Fruit fly (Drosophila melanogaster): ENCODE data around the gene CCHa1.
A peak's percentile ranks its signal among the peaks of the same experiment; 100 is the strongest.

CCHa1 gene

dm6 chr3R:14051391-14051852 lies 45.2 kb downstream of the CCHa1 start:
- no peak for TF ChIP-seq Myc (optimal IDR thresholded peaks at IDR 0.05)
- TF ChIP-seq h (GFP tag; optimal IDR thresholded peaks at IDR 0.05): peak; percentile 1
- TF ChIP-seq Mio (GFP tag; optimal IDR thresholded peaks at IDR 0.05): no peak
- no peak for TF ChIP-seq Rel (GFP tag; optimal IDR thresholded peaks at IDR 0.05)
- TF ChIP-seq Rel (tag; optimal IDR thresholded peaks at IDR 0.05): peak; percentile 11
- no peak for TF ChIP-seq brk (GFP tag; optimal IDR thresholded peaks at IDR 0.05)
- TF ChIP-seq GATAd (GFP tag; optimal IDR thresholded peaks at IDR 0.05): no peak
- peak; percentile 54 for TF ChIP-seq N (GFP tag; optimal IDR thresholded peaks at IDR 0.05)

DNA sequence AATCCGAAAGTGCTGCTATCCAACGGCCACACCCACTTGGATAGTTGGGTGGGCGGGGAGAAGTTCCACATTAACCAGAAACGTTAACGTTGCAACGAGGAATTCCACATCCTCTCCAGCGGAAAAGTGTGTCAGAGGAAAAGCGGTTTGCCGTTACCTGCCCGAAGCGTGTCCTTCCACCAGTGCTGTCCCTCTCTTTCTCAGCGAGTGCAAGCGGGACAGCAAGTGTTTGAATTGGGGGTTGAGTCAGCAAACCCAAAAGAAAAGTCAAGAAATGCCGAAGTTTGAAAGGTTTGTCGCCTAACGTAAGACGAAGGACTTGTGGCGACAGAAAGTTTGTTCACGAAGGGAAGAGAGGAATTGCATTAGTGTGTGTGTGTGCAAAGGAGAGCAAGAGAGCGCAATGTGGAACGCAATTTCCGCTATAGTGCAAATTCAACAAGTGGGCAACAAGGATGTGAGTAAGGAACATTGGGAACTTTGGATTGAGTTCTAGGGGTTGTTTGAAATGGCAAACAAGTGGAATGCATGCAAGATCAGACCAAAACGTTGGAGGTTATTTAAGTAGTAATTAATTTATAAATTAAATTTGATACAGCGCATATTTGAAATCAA lies 46.0 kb downstream of the CCHa1 start:
- TF ChIP-seq Myc (optimal IDR thresholded peaks at IDR 0.05): no peak
- TF ChIP-seq sage (GFP tag; optimal IDR thresholded peaks at IDR 0.05): no peak
- TF ChIP-seq rgr (GFP tag; optimal IDR thresholded peaks at IDR 0.05): no peak
- no peak for TF ChIP-seq br (GFP tag; optimal IDR thresholded peaks at IDR 0.05)
- no peak for TF ChIP-seq CG32264 (GFP tag; optimal IDR thresholded peaks at IDR 0.05)
- no peak for TF ChIP-seq Hr78 (GFP tag; optimal IDR thresholded peaks at IDR 0.05)
- no peak for TF ChIP-seq ey (GFP tag; optimal IDR thresholded peaks at IDR 0.05)
- no peak for TF ChIP-seq tai (GFP tag; optimal IDR thresholded peaks at IDR 0.05)
- TF ChIP-seq CG9705 (GFP tag; optimal IDR thresholded peaks at IDR 0.05): no peak
- no peak for TF ChIP-seq Abd-B (GFP tag; optimal IDR thresholded peaks at IDR 0.05)
- TF ChIP-seq usp (GFP tag; optimal IDR thresholded peaks at IDR 0.05): no peak
- TF ChIP-seq GATAd (GFP tag; optimal IDR thresholded peaks at IDR 0.05): no peak
- no peak for TF ChIP-seq sv (GFP tag; optimal IDR thresholded peaks at IDR 0.05)
- no peak for TF ChIP-seq Mio (GFP tag; optimal IDR thresholded peaks at IDR 0.05)
- TF ChIP-seq Sp1 (GFP tag; optimal IDR thresholded peaks at IDR 0.05): no peak
- TF ChIP-seq N (GFP tag; optimal IDR thresholded peaks at IDR 0.05): no peak
- no peak for TF ChIP-seq dsf (GFP tag; optimal IDR thresholded peaks at IDR 0.05; ENCODE audit: borderline replicate concordance)
- TF ChIP-seq woc (GFP tag; optimal IDR thresholded peaks at IDR 0.05): no peak
- TF ChIP-seq Hnf4 (GFP tag; optimal IDR thresholded peaks at IDR 0.05): no peak
- TF ChIP-seq OdsH (GFP tag; optimal IDR thresholded peaks at IDR 0.05): no peak

DNA sequence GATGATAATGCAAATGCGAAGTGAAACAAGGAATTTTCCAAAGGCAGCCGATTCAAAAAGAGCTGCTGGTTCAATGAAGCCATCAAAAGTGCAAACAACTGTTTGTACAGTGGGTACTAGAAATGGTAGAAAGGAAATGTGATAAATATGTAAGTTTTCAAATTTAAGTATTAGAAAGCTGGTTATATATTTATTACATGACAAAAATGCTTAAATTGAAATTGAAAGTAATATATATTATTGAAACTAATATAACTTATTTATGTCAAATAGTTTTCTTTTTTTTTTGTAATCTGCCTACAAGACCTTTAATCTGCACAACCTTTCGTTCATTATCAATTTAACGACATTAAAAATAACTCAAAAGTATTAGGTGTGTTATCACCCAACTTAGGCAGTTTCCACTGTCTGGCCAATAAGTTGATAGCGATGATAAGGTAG lies 47.9 kb downstream of the CCHa1 start:
- TF ChIP-seq fru (GFP tag; optimal IDR thresholded peaks at IDR 0.05) (peak; percentile 66), Hr78 (GFP tag; optimal IDR thresholded peaks at IDR 0.05) (no peak), Dfd (GFP tag; optimal IDR thresholded peaks at IDR 0.05) (peak; percentile 32), Hnf4 (GFP tag; optimal IDR thresholded peaks at IDR 0.05) (peak; percentile 30), psq (GFP tag; optimal IDR thresholded peaks at IDR 0.05) (peak; percentile 77), dl (GFP tag; optimal IDR thresholded peaks at IDR 0.05; ENCODE audit: insufficient read depth in 1 of 2, partially characterized antibody in 2 of 2) (no peak), CG9705 (GFP tag; optimal IDR thresholded peaks at IDR 0.05) (peak; percentile 2), rgr (GFP tag; optimal IDR thresholded peaks at IDR 0.05) (peak; percentile 73), h (GFP tag; optimal IDR thresholded peaks at IDR 0.05) (peak; percentile 69), tai (GFP tag; optimal IDR thresholded peaks at IDR 0.05) (peak; percentile 8), N (GFP tag; optimal IDR thresholded peaks at IDR 0.05) (no peak), Sp1 (GFP tag; optimal IDR thresholded peaks at IDR 0.05) (peak; percentile 86), brk (GFP tag; optimal IDR thresholded peaks at IDR 0.05) (peak; percentile 51), sv (GFP tag; optimal IDR thresholded peaks at IDR 0.05) (no peak), OdsH (GFP tag; optimal IDR thresholded peaks at IDR 0.05) (peak; percentile 81), HLH106 (tag; optimal IDR thresholded peaks at IDR 0.05) (peak; percentile 76), GATAd (GFP tag; optimal IDR thresholded peaks at IDR 0.05) (no peak), woc (GFP tag; optimal IDR thresholded peaks at IDR 0.05) (peak; percentile 19), foxo (GFP tag; optimal IDR thresholded peaks at IDR 0.05) (peak in 1 of 2 experiments; percentile 79), dmrt93B (GFP tag; optimal IDR thresholded peaks at IDR 0.05) (peak; percentile 44), CrebA (GFP tag; optimal IDR thresholded peaks at IDR 0.05; ENCODE audit: borderline replicate concordance) (no peak), jim (GFP tag; optimal IDR thresholded peaks at IDR 0.05) (no peak), ey (GFP tag; optimal IDR thresholded peaks at IDR 0.05) (peak; percentile 45)

DNA sequence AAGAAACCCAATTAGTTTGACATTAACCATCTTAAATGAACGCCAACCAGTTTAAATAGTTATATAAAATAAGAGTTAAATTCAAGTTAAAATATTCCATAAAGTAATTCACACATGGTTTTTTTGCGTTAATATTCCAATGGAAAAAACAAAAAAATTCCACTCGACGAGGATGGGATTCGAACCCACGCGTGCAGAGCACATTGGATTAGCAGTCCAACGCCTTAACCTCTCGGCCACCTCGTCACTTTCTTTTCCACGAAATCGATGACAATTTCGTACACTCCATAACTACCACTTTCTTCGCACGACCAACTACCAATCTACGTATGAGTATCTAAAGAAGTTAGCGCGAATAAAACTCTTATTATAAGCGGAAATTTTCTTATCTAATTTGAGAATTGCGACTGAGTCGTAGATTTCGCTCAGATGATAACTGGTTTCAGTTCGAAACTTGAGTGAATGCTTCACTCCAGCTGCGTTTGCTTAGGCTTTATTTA lies 52.2 kb downstream of the CCHa1 start:
- TF ChIP-seq Vsx2 (GFP tag; optimal IDR thresholded peaks at IDR 0.05; ENCODE audit: partially characterized antibody) (no peak), ey (GFP tag; optimal IDR thresholded peaks at IDR 0.05) (no peak), psq (GFP tag; optimal IDR thresholded peaks at IDR 0.05) (no peak), CG32264 (GFP tag; optimal IDR thresholded peaks at IDR 0.05) (no peak), Myc (optimal IDR thresholded peaks at IDR 0.05) (no peak), jim (GFP tag; optimal IDR thresholded peaks at IDR 0.05) (no peak), fru (GFP tag; optimal IDR thresholded peaks at IDR 0.05) (no peak), Hr78 (GFP tag; optimal IDR thresholded peaks at IDR 0.05) (no peak), dsf (GFP tag; optimal IDR thresholded peaks at IDR 0.05; ENCODE audit: borderline replicate concordance) (no peak), usp (GFP tag; optimal IDR thresholded peaks at IDR 0.05) (no peak), OdsH (GFP tag; optimal IDR thresholded peaks at IDR 0.05) (no peak), N (GFP tag; optimal IDR thresholded peaks at IDR 0.05) (no peak), Mio (GFP tag; optimal IDR thresholded peaks at IDR 0.05) (no peak), CG9705 (GFP tag; optimal IDR thresholded peaks at IDR 0.05) (no peak), Jra (GFP tag; optimal IDR thresholded peaks at IDR 0.05) (no peak), HLH106 (tag; optimal IDR thresholded peaks at IDR 0.05) (no peak)
